Worm (Caenorhabditis elegans): ENCODE results near the gene F55B12.10.

- TF ChIP-seq ets-7 (tag; optimal IDR thresholded peaks at IDR 0.05): no peak
- TF ChIP-seq tra-4 (tag; optimal IDR thresholded peaks at IDR 0.05): no peak
Observed at ce11 chrV:13889516-13889915, 50.0 kb downstream of the F55B12.10 start, which contains the start of gene spp-12.
